Fruit fly (Drosophila melanogaster) whole organism, wandering third instar larva: ENCODE measurements around the gene Cpsf5.
A peak's percentile ranks its signal among the peaks of the same experiment; 100 is the strongest.

Experiments
- Hr83 ChIP-seq: fragments of 200-300 bp; sonication (Bioruptor generic); optimal IDR thresholded peaks from 2 replicates; lab custom pipeline; 2016; ENCODE audit warnings: missing biosample characterization, mild to moderate bottlenecking, missing genetic modification characterization, moderate library complexity; ENCODE audit not compliant: poor library complexity, severe bottlenecking
- pan ChIP-seq: fragments of >200 bp; optimal IDR thresholded peaks from 2 replicates; lab custom pipeline; 2017
- sv ChIP-seq: fragments of 200-800 bp; sonication (Bioruptor generic); optimal IDR thresholded peaks from 3 replicates; lab custom pipeline; 2016; ENCODE audit warnings: missing biosample characterization, missing genetic modification characterization
- woc ChIP-seq: sonication (Bioruptor generic); optimal IDR thresholded peaks from 2 replicates; lab custom pipeline; 2016; ENCODE audit warnings: missing biosample characterization, mild to moderate bottlenecking, missing genetic modification characterization

DNA sequence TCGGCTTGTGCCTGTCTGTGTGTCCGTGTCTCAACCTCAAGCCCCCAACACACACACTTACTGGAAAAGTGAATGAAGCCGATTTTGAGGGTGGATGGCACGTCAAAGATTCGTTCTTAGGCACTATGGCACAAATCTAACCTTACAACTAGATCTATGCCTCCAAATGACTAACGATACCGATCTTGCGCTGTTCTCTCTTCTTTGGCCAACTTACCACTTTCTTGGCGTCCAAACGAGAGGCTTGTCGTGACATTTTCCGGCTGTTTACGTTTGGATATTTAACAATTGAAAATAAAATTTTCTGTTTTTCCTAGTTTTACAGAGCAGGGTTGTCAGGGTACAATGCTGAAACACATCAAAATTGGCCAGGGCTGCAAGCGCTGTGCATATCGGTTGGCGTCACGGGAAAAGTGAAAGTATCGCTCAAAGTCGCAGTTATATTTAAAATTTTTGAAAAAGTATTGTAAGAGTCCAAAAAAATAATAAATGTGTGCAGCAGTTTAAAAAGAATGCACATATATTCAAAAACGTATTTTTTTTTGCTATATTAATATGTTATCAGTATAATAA lies 31.2 kb downstream of the Cpsf5 start, which contains the start of the genes Bet3 and Nf-YA:
- TF ChIP-seq woc (GFP tag; lab: Kevin White, UChicago) (peak; percentile 41), pan (no peak), Hr83 (GFP tag; lab: Kevin White, UChicago) (peak; percentile 80), sv (GFP tag; lab: Kevin White, UChicago) (no peak)
